In genomic region chrX:10851735-10852134, ce11 we compare ENCODE assay signal across 2 worm cellular contexts.
TF ChIP-seq lines count a peak whose summit lies in the region.

No protein-coding gene starts in this region.

TF ChIP-seq in whole organism, late embryonic, 69 proteins besides CTCF, POLR2A, EP300 and RAD21:
- TF ChIP-seq unc-42 (tag; optimal IDR thresholded peaks at IDR 0.05; lab: Kevin White, UChicago) (peak; percentile 51), mec-3 (tag; optimal IDR thresholded peaks at IDR 0.05; lab: Kevin White, UChicago; ENCODE audit: borderline replicate concordance) (no peak), nfya-1 (tag; optimal IDR thresholded peaks at IDR 0.05; lab: Kevin White, UChicago) (no peak), nhr-11 (tag; optimal IDR thresholded peaks at IDR 0.05; lab: Kevin White, UChicago) (no peak), ceh-34 (tag; optimal IDR thresholded peaks at IDR 0.05; lab: Kevin White, UChicago) (no peak), eyg-1 (tag; optimal IDR thresholded peaks at IDR 0.05; lab: Kevin White, UChicago) (no peak), ceh-45 (GFP tag; IDR thresholded peaks at IDR 0.05; lab: Robert Waterston, UW) (no peak), pax-1 (tag; optimal IDR thresholded peaks at IDR 0.05; lab: Kevin White, UChicago) (peak; percentile 24), ama-1 (optimal IDR thresholded peaks at IDR 0.05; lab: Kevin White, UChicago) (no peak)

TF ChIP-seq in whole organism, mixed stage, embryonic, 35 proteins besides CTCF, POLR2A, EP300 and RAD21:
- TF ChIP-seq lsy-2 (tag; optimal IDR thresholded peaks at IDR 0.05; lab: Kevin White, UChicago): no peak
- peak; percentile 91 for TF ChIP-seq ces-1 (GFP tag; optimal IDR thresholded peaks at IDR 0.05; lab: Kevin White, UChicago)
- TF ChIP-seq nhr-237 (tag; optimal IDR thresholded peaks at IDR 0.05; lab: Kevin White, UChicago): no peak
- peak; percentile 46 for TF ChIP-seq cnd-1 (tag; optimal IDR thresholded peaks at IDR 0.05; lab: Kevin White, UChicago)
